Worm (Caenorhabditis elegans): Measurements from ENCODE around the gene irld-18.

ce11 chrIV:14617985-14618384 lies 37.1 kb upstream of the irld-18 start:
- TF ChIP-seq jun-1 (tag; optimal IDR thresholded peaks at IDR 0.05): no peak
- TF ChIP-seq snu-23 (GFP tag; optimal IDR thresholded peaks at IDR 0.05): no peak
- TF ChIP-seq zag-1 (tag; optimal IDR thresholded peaks at IDR 0.05): no peak
- TF ChIP-seq nhr-237 (tag; optimal IDR thresholded peaks at IDR 0.05): no peak
- TF ChIP-seq nhr-20 (tag; optimal IDR thresholded peaks at IDR 0.05): no peak
